Fruit fly (Drosophila melanogaster) whole organism, embryonic: ENCODE results near the gene CG11668.
A peak's percentile ranks its signal among the peaks of the same experiment; 100 is the strongest.

ENCODE experiments used
- Abd-B ChIP-seq: fragments of 200-800 bp; sonication (Bioruptor generic); optimal IDR thresholded peaks from 2 replicates; lab custom pipeline; 2018; ENCODE audit warnings: missing biosample characterization, mild to moderate bottlenecking, missing genetic modification characterization, moderate library complexity
- Ada2b ChIP-seq: fragments of 200-800 bp; sonication (Bioruptor generic); IDR thresholded peaks from 2 replicates; pipeline ENCODE4 v1.3.6; 2022; ENCODE audit warnings: missing biosample characterization, missing genetic modification characterization
- Aef1 ChIP-seq: fragments of 200-800 bp; sonication (Bioruptor generic); IDR thresholded peaks from 3 replicates; pipeline ENCODE4 v1.3.6; 2022; ENCODE audit warnings: missing biosample characterization, missing genetic modification characterization
- CG10321 ChIP-seq: fragments of 200-800 bp; sonication (Bioruptor generic); IDR thresholded peaks from 2 replicates; pipeline ENCODE4 v1.3.6; 2022; ENCODE audit warnings: missing biosample characterization, missing genetic modification characterization
- CG10543 ChIP-seq: fragments of 200-800 bp; sonication (Bioruptor generic); optimal IDR thresholded peaks from 3 replicates; lab custom pipeline; 2017; ENCODE audit warnings: missing biosample characterization, mild to moderate bottlenecking, missing genetic modification characterization, moderate library complexity
- CG10979 ChIP-seq: fragments of 200-800 bp; sonication (Bioruptor generic); optimal IDR thresholded peaks from 2 replicates; lab custom pipeline; 2018; ENCODE audit warnings: missing biosample characterization, mild to moderate bottlenecking, missing genetic modification characterization, moderate library complexity
- CG11247 ChIP-seq: fragments of 200-800 bp; sonication (Bioruptor generic); IDR thresholded peaks from 2 replicates; pipeline ENCODE4 v1.3.6; 2022; ENCODE audit warnings: missing biosample characterization, missing genetic modification characterization
- CG11695 ChIP-seq: fragments of 200-800 bp; sonication (Bioruptor generic); IDR thresholded peaks from 3 replicates; pipeline ENCODE4 v1.3.6; 2022; ENCODE audit warnings: missing biosample characterization, missing genetic modification characterization
- CG12659 ChIP-seq: fragments of 200-800 bp; sonication (Bioruptor generic); optimal IDR thresholded peaks from 3 replicates; lab custom pipeline; 2017; ENCODE audit warnings: mild to moderate bottlenecking, missing biosample characterization, missing genetic modification reagents, missing genetic modification characterization
- CG13424 ChIP-seq: fragments of 200-800 bp; sonication (Bioruptor generic); optimal IDR thresholded peaks from 2 replicates; lab custom pipeline; 2019; ENCODE audit warnings: missing biosample characterization, mild to moderate bottlenecking, missing genetic modification characterization, moderate library complexity
- CG13775 ChIP-seq: fragments of 200-800 bp; sonication (Bioruptor generic); optimal IDR thresholded peaks from 3 replicates; lab custom pipeline; 2017; ENCODE audit warnings: missing biosample characterization, mild to moderate bottlenecking, missing genetic modification characterization
- CG14860 ChIP-seq: fragments of 200-800 bp; sonication (Bioruptor generic); IDR thresholded peaks from 3 replicates; pipeline ENCODE4 v1.3.6; 2022; ENCODE audit warnings: missing biosample characterization, missing genetic modification characterization; ENCODE audit not compliant: partially characterized antibody
- CG15011 ChIP-seq: fragments of 200-800 bp; sonication (Bioruptor generic); optimal IDR thresholded peaks from 3 replicates; lab custom pipeline; 2018; ENCODE audit warnings: missing biosample characterization, mild to moderate bottlenecking, missing genetic modification characterization
- CG1647 ChIP-seq: fragments of 200-800 bp; sonication (Bioruptor generic); optimal IDR thresholded peaks from 3 replicates; lab custom pipeline; 2016; ENCODE audit warnings: missing biosample characterization, missing genetic modification characterization
- CG2116 ChIP-seq: fragments of 200-800 bp; sonication (Bioruptor generic); optimal IDR thresholded peaks from 3 replicates; lab custom pipeline; 2018; ENCODE audit warnings: missing biosample characterization, mild to moderate bottlenecking, missing genetic modification characterization
- CG2712 ChIP-seq: fragments of 200-800 bp; optimal IDR thresholded peaks from 3 replicates; lab custom pipeline; 2019; ENCODE audit warnings: missing biosample characterization, mild to moderate bottlenecking, missing genetic modification characterization, moderate library complexity
- CG3163 ChIP-seq: fragments of 200-800 bp; sonication (Bioruptor generic); optimal IDR thresholded peaks from 3 replicates; lab custom pipeline; 2016; ENCODE audit warnings: missing biosample characterization, missing genetic modification characterization
- CG4617 ChIP-seq: fragments of 200-800 bp; sonication (Bioruptor generic); optimal IDR thresholded peaks from 3 replicates; lab custom pipeline; 2016; ENCODE audit warnings: missing biosample characterization, missing genetic modification characterization, borderline replicate concordance
- CG4707 ChIP-seq: fragments of 200-800 bp; sonication (Bioruptor generic); optimal IDR thresholded peaks from 2 replicates; lab custom pipeline; 2018; ENCODE audit warnings: missing biosample characterization, mild to moderate bottlenecking, missing genetic modification characterization, moderate library complexity
- CG4820 ChIP-seq: fragments of 200-800 bp; sonication (Bioruptor generic); optimal IDR thresholded peaks from 3 replicates; lab custom pipeline; 2016; ENCODE audit warnings: missing biosample characterization, missing genetic modification characterization
- CG7556 ChIP-seq: fragments of 200-800 bp; sonication (Bioruptor generic); optimal IDR thresholded peaks from 2 replicates; lab custom pipeline; 2017; ENCODE audit warnings: missing biosample characterization, mild to moderate bottlenecking, missing genetic modification characterization
- CG7963 ChIP-seq: fragments of 200-800 bp; sonication (Bioruptor generic); IDR thresholded peaks from 3 replicates; pipeline ENCODE4 v1.3.6; 2022; ENCODE audit warnings: missing biosample characterization, missing genetic modification characterization; ENCODE audit not compliant: partially characterized antibody
- CG8089 ChIP-seq: fragments of 200-800 bp; sonication (Bioruptor generic); optimal IDR thresholded peaks from 3 replicates; lab custom pipeline; 2016; ENCODE audit warnings: missing biosample characterization, missing genetic modification characterization
- Dll ChIP-seq: fragments of 200-800 bp; sonication (Bioruptor generic); IDR thresholded peaks from 4 replicates; pipeline ENCODE4 v1.3.6; 2022; ENCODE audit warnings: missing biosample characterization, missing genetic modification characterization; ENCODE audit not compliant: partially characterized antibody
- Doc2 ChIP-seq: fragments of 200-800 bp; sonication (Bioruptor generic); IDR thresholded peaks from 2 replicates; pipeline ENCODE4 v1.3.6; 2022; ENCODE audit warnings: missing biosample characterization, missing genetic modification characterization
- E2f2 ChIP-seq: fragments of 200-800 bp; sonication (Bioruptor generic); IDR thresholded peaks from 2 replicates; pipeline ENCODE4 v1.3.6; 2022; ENCODE audit warnings: missing biosample characterization, missing genetic modification characterization
- H2.0 ChIP-seq: fragments of 200-800 bp; sonication (Bioruptor generic); IDR thresholded peaks from 2 replicates; pipeline ENCODE4 v1.3.6; 2022; ENCODE audit warnings: missing biosample characterization, missing genetic modification characterization
- HLHmδ ChIP-seq: fragments of 200-800 bp; sonication (Bioruptor generic); optimal IDR thresholded peaks from 2 replicates; lab custom pipeline; 2018; ENCODE audit warnings: missing biosample characterization, mild to moderate bottlenecking, missing genetic modification characterization, moderate library complexity
- Hr51 ChIP-seq, 2 experiments: fragments of 200-800 bp; sonication (Bioruptor generic); optimal IDR thresholded peaks; 2 replicates in 1 of 2; 3 replicates in 1 of 2; lab custom pipeline; 2016 to 2018; ENCODE audit warnings: missing biosample characterization in 2 of 2, missing genetic modification characterization in 2 of 2, mild to moderate bottlenecking in 1 of 2, moderate library complexity in 1 of 2
- NfI ChIP-seq: fragments of 200-800 bp; sonication (Bioruptor generic); optimal IDR thresholded peaks from 3 replicates; lab custom pipeline; 2018; ENCODE audit warnings: missing biosample characterization, mild to moderate bottlenecking, missing genetic modification characterization, moderate library complexity
- Oli ChIP-seq: fragments of 200-800 bp; sonication (Bioruptor generic); optimal IDR thresholded peaks from 2 replicates; lab custom pipeline; 2018; ENCODE audit warnings: missing biosample characterization, mild to moderate bottlenecking, missing genetic modification characterization, moderate library complexity
- Xbp1 ChIP-seq: fragments of 200-800 bp; sonication (Bioruptor generic); optimal IDR thresholded peaks from 3 replicates; lab custom pipeline; 2016; ENCODE audit warnings: missing biosample characterization, mild to moderate bottlenecking, missing genetic modification characterization
- bbx ChIP-seq: fragments of 200-800 bp; sonication (Bioruptor generic); IDR thresholded peaks from 2 replicates; pipeline ENCODE4 v1.3.6; 2022; ENCODE audit warnings: missing biosample characterization, missing genetic modification characterization; ENCODE audit not compliant: partially characterized antibody
- cad ChIP-seq: fragments of >200 bp; optimal IDR thresholded peaks from 2 replicates; lab custom pipeline; 2017; ENCODE audit warnings: missing biosample characterization, missing genetic modification characterization
- hbn ChIP-seq: fragments of 200-800 bp; sonication (Bioruptor generic); IDR thresholded peaks from 2 replicates; pipeline ENCODE4 v1.3.6; 2022; ENCODE audit warnings: missing biosample characterization, missing genetic modification characterization; ENCODE audit not compliant: partially characterized antibody
- klu ChIP-seq: fragments of 200-800 bp; sonication (Bioruptor generic); IDR thresholded peaks from 2 replicates; pipeline ENCODE4 v1.3.6; 2022; ENCODE audit warnings: missing biosample characterization, missing genetic modification characterization
- maf-S ChIP-seq: fragments of 200-800 bp; sonication (Bioruptor generic); optimal IDR thresholded peaks from 2 replicates; lab custom pipeline; 2016; ENCODE audit warnings: missing biosample characterization, missing genetic modification characterization
- otp ChIP-seq: fragments of 200-800 bp; sonication (Bioruptor generic); IDR thresholded peaks from 3 replicates; pipeline ENCODE4, ENCODE4 v1.3.6; 2022; ENCODE audit warnings: missing biosample characterization, missing genetic modification characterization
- pan ChIP-seq, 4 experiments: fragments of >200 bp in 3 of 4; fragments of 200-800 bp in 1 of 4; sonication (Bioruptor generic) in 1 of 4; optimal IDR thresholded peaks in 3 of 4; IDR thresholded peaks in 1 of 4; 2 replicates each; pipeline versions ENCODE4 v1.3.6 to Lab custom; 2017 to 2022; ENCODE audit warnings: missing biosample characterization in 2 of 4, missing genetic modification characterization in 2 of 4, mixed read lengths in 1 of 4
- pzg ChIP-seq: fragments of 200-800 bp; sonication (Bioruptor generic); optimal IDR thresholded peaks from 3 replicates; lab custom pipeline; 2018; ENCODE audit warnings: missing biosample characterization, mild to moderate bottlenecking, missing genetic modification characterization, moderate library complexity
- schlank ChIP-seq: fragments of 200-800 bp; sonication (Bioruptor generic); optimal IDR thresholded peaks from 2 replicates; lab custom pipeline; 2018; ENCODE audit warnings: missing biosample characterization, mild to moderate bottlenecking, missing genetic modification characterization
- sisA ChIP-seq: fragments of 200-800 bp; sonication (Bioruptor generic); IDR thresholded peaks from 2 replicates; pipeline ENCODE4 v1.3.6; 2022; ENCODE audit warnings: missing biosample characterization, missing genetic modification characterization
- slbo ChIP-seq: fragments of 200-800 bp; sonication (Bioruptor generic); IDR thresholded peaks from 2 replicates; pipeline ENCODE4 v1.3.6; 2022; ENCODE audit warnings: missing biosample characterization, missing genetic modification characterization
- ssp ChIP-seq: fragments of 200-800 bp; sonication (Bioruptor generic); IDR thresholded peaks from 2 replicates; pipeline ENCODE4 v1.3.6; 2022; ENCODE audit warnings: missing biosample characterization, missing genetic modification characterization
- tio ChIP-seq: fragments of 200-800 bp; sonication (Bioruptor generic); optimal IDR thresholded peaks from 2 replicates; lab custom pipeline; 2017; ENCODE audit warnings: missing biosample characterization, missing genetic modification characterization, inconsistent platforms
- tll ChIP-seq, 2 experiments: fragments of 200-800 bp in 1 of 2; fragments of >200 bp in 1 of 2; sonication (Bioruptor generic) in 1 of 2; optimal IDR thresholded peaks; 2 replicates each; lab custom pipeline; 2017 to 2019; ENCODE audit warnings: missing biosample characterization in 2 of 2, missing genetic modification characterization in 2 of 2, mild to moderate bottlenecking in 1 of 2, moderate library complexity in 1 of 2
- tna ChIP-seq: fragments of 200-800 bp; sonication (Bioruptor generic); IDR thresholded peaks from 2 replicates; pipeline ENCODE4 v1.3.6; 2022; ENCODE audit warnings: missing biosample characterization, missing genetic modification characterization; ENCODE audit not compliant: partially characterized antibody
- unc-4 ChIP-seq: fragments of 200-800 bp; sonication (Bioruptor generic); IDR thresholded peaks from 2 replicates; pipeline ENCODE4 v1.3.6; 2022; ENCODE audit warnings: missing biosample characterization, missing genetic modification characterization; ENCODE audit not compliant: partially characterized antibody
- vnd ChIP-seq: fragments of 200-800 bp; sonication (Bioruptor generic); IDR thresholded peaks from 3 replicates; pipeline ENCODE4 v1.3.6; 2022; ENCODE audit warnings: missing biosample characterization, missing genetic modification characterization; ENCODE audit not compliant: partially characterized antibody

The CG11668 gene

dm6 chr3R:12995522-12995921 is 42.7 kb upstream of the CG11668 start, which contains the start of gene CG7488 (continued):
- TF ChIP-seq CG12659 (GFP tag; lab: Kevin White, UChicago) (peak; percentile 17), CG2116 (GFP tag; lab: Kevin White, UChicago) (peak; percentile 80), CG13775 (no peak), Xbp1 (GFP tag; lab: Kevin White, UChicago) (no peak), CG10321 (GFP tag; lab: Robert Waterston, UW) (no peak), tll (GFP tag; optimal IDR thresholded peaks at IDR 0.05; lab: Kevin White, UChicago) (no peak), CG2712 (tag; lab: Kevin White, UChicago) (no peak), CG13424 (tag; lab: Kevin White, UChicago) (no peak), tna (peak; percentile 85), CG7963 (GFP tag; lab: Robert Waterston, UW) (peak; percentile 70; the same call in 2 of the 3 replicates), Oli (tag; lab: Kevin White, UChicago) (no peak), E2f2 (GFP tag; lab: Robert Waterston, UW) (peak; percentile 91), CG10543 (GFP tag; lab: Kevin White, UChicago) (no peak), unc-4 (peak; percentile 86), Dll (GFP tag; lab: Robert Waterston, UW) (peak; percentile 92), CG14860 (GFP tag; lab: Robert Waterston, UW) (peak; percentile 77), pzg (GFP tag; lab: Kevin White, UChicago) (peak; percentile 48), H2.0 (GFP tag; lab: Robert Waterston, UW) (no peak), HLHmδ (no peak), pan (optimal IDR thresholded peaks at IDR 0.05; lab: Kevin White, UChicago) (no peak), pan (GFP tag; optimal IDR thresholded peaks at IDR 0.05 in 1 of 2, IDR thresholded peaks at IDR 0.05 in 1 of 2) (no peak), Ada2b (no peak), CG11247 (GFP tag; lab: Robert Waterston, UW) (no peak), CG7556 (GFP tag; lab: Kevin White, UChicago) (no peak), Hr51 (GFP tag; optimal IDR thresholded peaks at IDR 0.05; lab: Kevin White, UChicago) (no peak), Abd-B (no peak), bbx (GFP tag; lab: Robert Waterston, UW) (peak; percentile 87), CG4820 (GFP tag; lab: Kevin White, UChicago) (no peak), hbn (GFP tag; lab: Robert Waterston, UW) (peak; percentile 84), schlank (no peak), Doc2 (no peak), Aef1 (GFP tag; lab: Robert Waterston, UW) (no peak), klu (no peak), CG1647 (GFP tag; lab: Kevin White, UChicago) (no peak), CG10979 (tag; lab: Kevin White, UChicago) (no peak), ssp (GFP tag; lab: Robert Waterston, UW) (no peak), sisA (no peak), maf-S (no peak), slbo (GFP tag; lab: Robert Waterston, UW) (no peak), CG15011 (GFP tag; lab: Kevin White, UChicago) (no peak), otp (GFP tag; lab: Robert Waterston, UW) (no peak), NfI (GFP tag; lab: Kevin White, UChicago) (no peak), CG4617 (GFP tag; lab: Kevin White, UChicago) (peak; percentile 30), CG8089 (GFP tag; lab: Kevin White, UChicago) (no peak), vnd (GFP tag; lab: Robert Waterston, UW) (peak; percentile 71), tio (GFP tag; lab: Kevin White, UChicago) (no peak), CG4707 (no peak), CG11695 (GFP tag; lab: Robert Waterston, UW) (no peak), cad (GFP tag; lab: Kevin White, UChicago) (no peak), CG3163 (GFP tag; lab: Kevin White, UChicago) (no peak)
